Fruit fly (Drosophila melanogaster) whole organism, embryonic: Measurements from ENCODE around the gene PsGEF.

Experiments used
- Ada2b ChIP-seq: fragments of 200-800 bp; sonication (Bioruptor generic); IDR thresholded peaks from 2 replicates; pipeline ENCODE4 v1.3.6; 2022; ENCODE audit warnings: missing biosample characterization, missing genetic modification characterization
- CG11504 ChIP-seq: fragments of 200-800 bp; sonication (Bioruptor generic); optimal IDR thresholded peaks from 3 replicates; lab custom pipeline; 2019; ENCODE audit warnings: missing biosample characterization, mild to moderate bottlenecking, missing genetic modification characterization, moderate library complexity
- CG14014 ChIP-seq: fragments of 200-800 bp; sonication (Bioruptor generic); IDR thresholded peaks from 2 replicates; pipeline ENCODE4 v1.3.6; 2022; ENCODE audit warnings: missing biosample characterization, missing genetic modification characterization
- CG30403 ChIP-seq: fragments of 200-800 bp; sonication (Bioruptor generic); optimal IDR thresholded peaks from 3 replicates; lab custom pipeline; 2016; ENCODE audit warnings: missing biosample characterization, missing genetic modification characterization
- HLHmδ ChIP-seq: fragments of 200-800 bp; sonication (Bioruptor generic); optimal IDR thresholded peaks from 2 replicates; lab custom pipeline; 2018; ENCODE audit warnings: missing biosample characterization, mild to moderate bottlenecking, missing genetic modification characterization, moderate library complexity
- Nf-YC ChIP-seq: fragments of 200-800 bp; optimal IDR thresholded peaks from 3 replicates; lab custom pipeline; 2019; ENCODE audit warnings: missing biosample characterization, mild to moderate bottlenecking, missing genetic modification characterization, moderate library complexity
- Side ChIP-seq: fragments of 200-800 bp; sonication (Bioruptor generic); optimal IDR thresholded peaks from 2 replicates; lab custom pipeline; 2016; ENCODE audit warnings: missing biosample characterization, missing genetic modification characterization
- disco-r ChIP-seq: fragments of 200-800 bp; sonication (Bioruptor generic); optimal IDR thresholded peaks from 2 replicates; lab custom pipeline; 2016; ENCODE audit warnings: missing biosample characterization, missing genetic modification characterization
- wek ChIP-seq: fragments of 200-800 bp; sonication (Bioruptor generic); optimal IDR thresholded peaks from 3 replicates; lab custom pipeline; 2018; ENCODE audit warnings: missing biosample characterization, mild to moderate bottlenecking, missing genetic modification characterization, moderate library complexity
- zfh1 ChIP-seq: fragments of 200-800 bp; sonication (Bioruptor generic); IDR thresholded peaks from 3 replicates; pipeline ENCODE4 v1.3.6; 2022; ENCODE audit warnings: missing biosample characterization, missing genetic modification characterization

DNA sequence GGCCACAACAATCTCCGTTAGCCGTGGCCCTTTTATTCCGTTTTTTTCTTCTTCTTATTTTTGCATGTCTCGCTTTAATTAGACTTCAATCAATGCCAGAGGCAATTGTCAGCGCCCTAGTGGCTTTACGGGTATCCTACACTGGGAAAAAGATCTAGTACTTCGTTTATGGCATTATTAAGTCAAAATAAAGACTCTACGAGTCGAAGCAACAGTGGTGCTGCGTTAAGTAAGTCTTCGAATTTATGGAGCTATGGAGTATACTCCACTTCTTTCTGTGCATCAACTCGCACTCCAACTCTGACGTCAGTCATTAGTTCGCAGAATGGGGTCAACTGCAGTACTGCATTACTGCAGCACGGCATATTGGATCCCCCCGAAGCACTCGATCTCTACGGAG lies 31.0 kb downstream of the PsGEF start:
- TF ChIP-seq Ada2b (GFP tag; lab: Robert Waterston, UW), result no peak
- TF ChIP-seq disco-r, result no peak
- no peak for TF ChIP-seq Nf-YC (tag; lab: Kevin White, UChicago)
- TF ChIP-seq Side (GFP tag; lab: Kevin White, UChicago), result no peak
- no peak for TF ChIP-seq CG14014 (GFP tag; lab: Robert Waterston, UW)
- TF ChIP-seq zfh1 (GFP tag; lab: Robert Waterston, UW), result 0 out of 3 replicates have a peak, but pooled peaks have one; percentile 13
- no peak for TF ChIP-seq CG30403
- TF ChIP-seq HLHmδ (GFP tag; lab: Kevin White, UChicago), result no peak
- no peak for TF ChIP-seq CG11504
- no peak for TF ChIP-seq wek (GFP tag; lab: Kevin White, UChicago)
